Worm (Caenorhabditis elegans) whole organism, L4 larva: Measurements from ENCODE around the gene srv-3.

Experiments
- F26F4.8 ChIP-seq: fragments of 200-800 bp; sonication (Bioruptor generic); conservative IDR thresholded peaks from 2 replicates; pipeline ENCODE4 v1.3.6; 2022; ENCODE audit warnings: missing genetic modification characterization, missing compliant biosample characterization
- F49E8.2 ChIP-seq: sonication (generic microtip); optimal IDR thresholded peaks from 2 replicates; lab custom pipeline; 2016; ENCODE audit warnings: missing compliant biosample characterization, mild to moderate bottlenecking, missing genetic modification characterization, borderline replicate concordance
- R02D3.7 ChIP-seq: fragments of 150-350 bp; sonication (generic microtip); optimal IDR thresholded peaks from 3 replicates; lab custom pipeline; 2014; ENCODE audit warnings: missing biosample characterization, missing genetic modification characterization
- T20F7.1 ChIP-seq: fragments of 200-800 bp; sonication (Bioruptor generic); optimal IDR thresholded peaks from 2 replicates; lab custom pipeline; 2018; ENCODE audit warnings: mild to moderate bottlenecking, missing genetic modification characterization, missing compliant biosample characterization
- Y105C5A.15 ChIP-seq: fragments of 200-800 bp; sonication (Bioruptor generic); IDR thresholded peaks from 2 replicates; pipeline ENCODE4 v1.3.6; 2022; ENCODE audit warnings: missing genetic modification characterization, missing compliant biosample characterization
- aha-1 ChIP-seq: fragments of 150-350 bp; peaks from one replicate; lab custom pipeline; 2014; ENCODE audit warnings: missing biosample characterization, missing genetic modification characterization
- arid-1 ChIP-seq: fragments of 200-800 bp; sonication (Bioruptor generic); conservative IDR thresholded peaks from 2 replicates; pipeline ENCODE4 v1.3.6; 2022; ENCODE audit warnings: missing genetic modification reagents, missing genetic modification characterization, missing compliant biosample characterization
- ceh-32 ChIP-seq: sonication (generic microtip); optimal IDR thresholded peaks from 2 replicates; lab custom pipeline; 2016; ENCODE audit warnings: mild to moderate bottlenecking, missing genetic modification characterization, missing compliant biosample characterization; ENCODE audit not compliant: poor library complexity
- ctbp-1 ChIP-seq: fragments of 200-800 bp; sonication (Bioruptor generic); IDR thresholded peaks from 2 replicates; pipeline ENCODE4 v1.3.6; 2022; ENCODE audit warnings: missing genetic modification reagents, missing genetic modification characterization, missing compliant biosample characterization
- daf-16 ChIP-seq, 3 experiments: sonication (generic microtip); optimal IDR thresholded peaks; 2 replicates each; lab custom pipeline; 2016 to 2017; ENCODE audit warnings: missing genetic modification characterization in 3 of 3, missing genetic modification reagents in 3 of 3, mild to moderate bottlenecking in 2 of 3, missing compliant biosample characterization in 2 of 3, missing biosample characterization in 1 of 3, moderate library complexity in 1 of 3
- daf-19 ChIP-seq: fragments of 200-800 bp; sonication (Bioruptor generic); conservative IDR thresholded peaks from 2 replicates; pipeline ENCODE4 v1.3.6; 2022; ENCODE audit warnings: missing genetic modification characterization, missing compliant biosample characterization
- dmd-6 ChIP-seq: fragments of 200-800 bp; sonication (Bioruptor generic); IDR thresholded peaks from 2 replicates; pipeline ENCODE4 v1.3.6; 2022; ENCODE audit warnings: missing genetic modification reagents, missing genetic modification characterization, missing compliant biosample characterization
- dmd-9 ChIP-seq: fragments of 200-800 bp; sonication (Bioruptor generic); IDR thresholded peaks from 2 replicates; pipeline ENCODE4 v1.3.6; 2022; ENCODE audit warnings: missing genetic modification reagents, missing genetic modification characterization, missing compliant biosample characterization
- dpl-1 ChIP-seq: fragments of 150-350 bp; optimal IDR thresholded peaks from 2 replicates; lab custom pipeline; 2014; ENCODE audit warnings: missing biosample characterization, missing genetic modification reagents, missing genetic modification characterization
- dve-1 ChIP-seq: sonication (generic microtip); optimal IDR thresholded peaks from 2 replicates; lab custom pipeline; 2017; ENCODE audit warnings: antibody characterized with exemption, mild to moderate bottlenecking, missing genetic modification characterization, missing compliant biosample characterization; ENCODE audit not compliant: insufficient read depth
- egl-43 ChIP-seq: fragments of 200-800 bp; sonication (Bioruptor generic); IDR thresholded peaks from 2 replicates; pipeline ENCODE4 v1.3.6; 2022; ENCODE audit warnings: missing genetic modification reagents, missing genetic modification characterization, missing compliant biosample characterization
- fos-1 ChIP-seq: fragments of 150-350 bp; optimal IDR thresholded peaks from 2 replicates; lab custom pipeline; 2014; ENCODE audit warnings: missing biosample characterization, missing genetic modification characterization
- lim-7 ChIP-seq: fragments of 200-800 bp; sonication (Bioruptor generic); IDR thresholded peaks from 2 replicates; pipeline ENCODE4 v1.3.6; 2022; ENCODE audit warnings: missing genetic modification characterization, missing compliant biosample characterization
- lin-1 ChIP-seq: fragments of 200-800 bp; sonication (Bioruptor generic); IDR thresholded peaks from 2 replicates; pipeline ENCODE4 v1.3.6; 2022; ENCODE audit warnings: missing genetic modification reagents, missing genetic modification characterization, missing compliant biosample characterization
- lin-39 ChIP-seq: fragments of 150-350 bp; optimal IDR thresholded peaks from 2 replicates; lab custom pipeline; 2014; ENCODE audit warnings: missing biosample characterization, missing genetic modification reagents, missing genetic modification characterization
- lir-3 ChIP-seq: sonication (generic microtip); optimal IDR thresholded peaks from 2 replicates; lab custom pipeline; 2016; ENCODE audit warnings: mild to moderate bottlenecking, missing genetic modification characterization, missing compliant biosample characterization
- mdt-29 ChIP-seq: fragments of 200-800 bp; sonication (Bioruptor generic); IDR thresholded peaks from 2 replicates; pipeline ENCODE4 v1.3.6; 2022; ENCODE audit warnings: missing genetic modification reagents, missing genetic modification characterization, missing compliant biosample characterization
- mep-1 ChIP-seq: fragments of 150-350 bp; sonication (generic microtip); optimal IDR thresholded peaks from 3 replicates; lab custom pipeline; 2014; ENCODE audit warnings: missing biosample characterization, missing genetic modification characterization
- mxl-2 ChIP-seq: fragments of 200-800 bp; sonication (Bioruptor generic); conservative IDR thresholded peaks from 2 replicates; pipeline ENCODE4 v1.3.6; 2022; ENCODE audit warnings: missing genetic modification reagents, missing genetic modification characterization, missing compliant biosample characterization
- mxl-3 ChIP-seq: fragments of 200-800 bp; sonication (Bioruptor generic); optimal IDR thresholded peaks from 2 replicates; lab custom pipeline; 2018; ENCODE audit warnings: mild to moderate bottlenecking, missing genetic modification characterization, missing compliant biosample characterization
- nhr-10 ChIP-seq: fragments of 150-350 bp; optimal IDR thresholded peaks from 2 replicates; lab custom pipeline; 2014; ENCODE audit warnings: missing biosample characterization, missing genetic modification characterization
- nhr-11 ChIP-seq: fragments of 150-350 bp; optimal IDR thresholded peaks from 2 replicates; lab custom pipeline; 2014; ENCODE audit warnings: missing biosample characterization, missing genetic modification characterization
- nhr-111 ChIP-seq: fragments of 200-800 bp; sonication (Bioruptor generic); optimal IDR thresholded peaks from 2 replicates; lab custom pipeline; 2018; ENCODE audit warnings: mild to moderate bottlenecking, missing genetic modification characterization, missing compliant biosample characterization
- nhr-25 ChIP-seq: sonication (generic microtip); optimal IDR thresholded peaks from 2 replicates; lab custom pipeline; 2017; ENCODE audit warnings: missing genetic modification characterization, mild to moderate bottlenecking, missing compliant biosample characterization, antibody characterized with exemption, moderate library complexity, borderline replicate concordance; ENCODE audit not compliant: insufficient read depth
- nhr-41 ChIP-seq: fragments of 200-800 bp; sonication (Bioruptor generic); IDR thresholded peaks from 2 replicates; pipeline ENCODE4 v1.3.6; 2022; ENCODE audit warnings: missing genetic modification reagents, missing genetic modification characterization, missing compliant biosample characterization
- nhr-42 ChIP-seq: fragments of 200-800 bp; sonication (Bioruptor generic); IDR thresholded peaks from 2 replicates; pipeline ENCODE4 v1.3.6; 2022; ENCODE audit warnings: missing genetic modification characterization, missing compliant biosample characterization
- nhr-76 ChIP-seq: fragments of 150-350 bp; optimal IDR thresholded peaks from 2 replicates; lab custom pipeline; 2014; ENCODE audit warnings: missing biosample characterization, missing genetic modification characterization
- nhr-77 ChIP-seq: fragments of 150-350 bp; optimal IDR thresholded peaks from 2 replicates; lab custom pipeline; 2014; ENCODE audit warnings: missing biosample characterization, missing genetic modification characterization
- php-3 ChIP-seq: fragments of 200-800 bp; sonication (Bioruptor generic); IDR thresholded peaks from 2 replicates; pipeline ENCODE4 v1.3.6; 2022; ENCODE audit warnings: missing genetic modification reagents, missing genetic modification characterization, missing compliant biosample characterization
- set-16 ChIP-seq: fragments of 200-800 bp; sonication (Bioruptor generic); IDR thresholded peaks from 2 replicates; pipeline ENCODE4 v1.3.6; 2022; ENCODE audit warnings: missing genetic modification reagents, missing genetic modification characterization, missing compliant biosample characterization
- spr-1 ChIP-seq: sonication (generic microtip); optimal IDR thresholded peaks from 2 replicates; lab custom pipeline; 2016; ENCODE audit warnings: mild to moderate bottlenecking, missing genetic modification characterization, missing compliant biosample characterization
- unc-130 ChIP-seq: sonication (generic microtip); optimal IDR thresholded peaks from 2 replicates; lab custom pipeline; 2016; ENCODE audit warnings: missing genetic modification reagents, missing genetic modification characterization, missing compliant biosample characterization
- zfp-2 ChIP-seq: sonication (generic microtip); optimal IDR thresholded peaks from 2 replicates; lab custom pipeline; 2016; ENCODE audit warnings: mild to moderate bottlenecking, missing genetic modification characterization, missing compliant biosample characterization
- zip-11 ChIP-seq: fragments of 200-800 bp; sonication (Bioruptor generic); IDR thresholded peaks from 2 replicates; pipeline ENCODE4 v1.3.6; 2022; ENCODE audit warnings: missing genetic modification characterization, missing compliant biosample characterization
- zip-2 ChIP-seq: fragments of 150-350 bp; optimal IDR thresholded peaks from 2 replicates; lab custom pipeline; 2014; ENCODE audit warnings: missing biosample characterization, missing genetic modification characterization

Gene srv-3

DNA sequence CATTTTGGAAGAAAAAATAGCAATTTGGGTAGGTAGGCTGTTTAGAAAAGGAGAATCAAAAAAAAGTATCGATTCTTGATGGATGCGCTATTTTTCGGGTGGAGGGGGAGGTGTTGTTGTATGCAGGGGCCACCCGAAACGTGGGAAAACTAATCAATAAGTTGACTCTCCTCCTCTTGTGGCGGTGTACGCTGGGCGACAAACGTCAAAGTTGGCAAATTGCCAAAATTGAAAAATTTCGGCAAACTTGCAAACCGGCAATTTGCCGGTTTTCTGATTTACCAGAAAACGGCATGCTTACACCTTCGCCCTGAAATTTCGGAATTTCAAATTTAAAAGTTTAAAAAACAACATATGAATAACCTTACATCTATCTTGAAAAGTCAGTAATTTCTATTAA, 32.3 kb upstream of the srv-3 start, which contains the start of gene W04E12.2:
W04E12.2 (minus strand) TSS at position 101 of the 400 bp plus-strand sequence.
- TF ChIP-seq php-3 (GFP tag; lab: Robert Waterston, UW), result no peak
- no peak for TF ChIP-seq nhr-77 (tag; lab: Kevin White, UChicago)
- no peak for TF ChIP-seq F49E8.2 (tag; lab: Kevin White, UChicago)
- no peak for TF ChIP-seq R02D3.7 (tag; lab: Kevin White, UChicago)
- no peak for TF ChIP-seq nhr-111 (GFP tag; lab: Kevin White, UChicago)
- no peak for TF ChIP-seq T20F7.1 (GFP tag; lab: Kevin White, UChicago)
- TF ChIP-seq nhr-42 (GFP tag; lab: Robert Waterston, UW), result no peak
- no peak for TF ChIP-seq fos-1 (tag; lab: Kevin White, UChicago)
- TF ChIP-seq zip-2 (tag; lab: Kevin White, UChicago), result no peak
- TF ChIP-seq nhr-41, result no peak
- TF ChIP-seq lin-1 (GFP tag; lab: Robert Waterston, UW), result no peak
- no peak for TF ChIP-seq lir-3 (tag; lab: Kevin White, UChicago)
- TF ChIP-seq nhr-25, result no peak
- TF ChIP-seq ctbp-1, result no peak

DNA sequence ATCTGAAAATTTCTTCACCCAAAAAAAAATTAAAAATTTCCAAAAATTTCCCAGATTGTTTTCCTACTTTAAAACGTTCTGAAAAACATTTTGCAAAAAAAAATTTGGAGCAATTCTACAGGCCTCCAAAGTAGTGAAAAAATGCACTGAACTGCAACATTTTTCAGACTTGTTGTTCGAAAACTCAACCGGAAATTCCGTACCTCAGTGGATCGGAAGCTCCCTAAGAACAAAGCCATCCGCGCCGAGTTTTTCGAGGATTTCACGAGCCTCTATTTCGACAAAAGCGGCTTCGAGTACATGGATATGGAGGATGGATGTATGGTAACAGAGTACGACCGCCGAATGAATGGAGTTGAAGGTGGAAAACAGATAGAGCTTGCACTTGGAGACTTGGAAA, 29.4 kb upstream of the srv-3 start, which contains the start of gene fbxa-131:
fbxa-131 (plus strand) TSS at position 301 of the 400 bp plus-strand sequence.
- TF ChIP-seq dpl-1 (GFP tag; lab: Kevin White, UChicago) (no peak), daf-19 (GFP tag; lab: Robert Waterston, UW) (no peak), lir-3 (tag; lab: Kevin White, UChicago) (no peak), nhr-76 (no peak), lin-1 (GFP tag; lab: Robert Waterston, UW) (no peak), Y105C5A.15 (GFP tag; lab: Robert Waterston, UW) (no peak), mxl-3 (no peak), daf-16 (GFP tag; optimal IDR thresholded peaks at IDR 0.05; lab: Kevin White, UChicago) (no peak), daf-16 (tag; optimal IDR thresholded peaks at IDR 0.05; lab: Kevin White, UChicago) (no peak), unc-130 (GFP tag; lab: Kevin White, UChicago) (no peak), ceh-32 (no peak), nhr-77 (tag; lab: Kevin White, UChicago) (no peak), zfp-2 (tag; lab: Kevin White, UChicago) (no peak), nhr-41 (no peak)
- TF ChIP-seq, all 104 proteins: peak for 0

DNA sequence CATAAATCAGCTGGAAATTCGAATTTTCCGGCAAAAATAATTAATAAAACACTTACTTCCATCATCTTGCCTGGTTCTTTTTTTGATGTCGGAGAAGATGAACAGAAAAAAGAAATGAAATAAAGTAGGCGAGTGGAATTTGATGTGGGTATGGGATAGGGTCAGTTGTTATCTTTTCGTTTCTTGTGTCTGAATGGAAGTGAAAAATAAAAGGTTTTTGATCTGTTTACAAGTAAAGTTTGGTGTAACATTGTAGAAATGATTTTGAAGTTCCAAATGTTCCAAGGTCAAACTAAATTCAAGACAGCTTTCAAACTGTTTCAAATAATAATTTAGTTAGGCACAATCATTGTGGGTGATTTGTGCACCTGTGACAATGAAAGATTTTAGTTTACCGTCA, 28.7 kb upstream of the srv-3 start, which contains the start of gene W04E12.7:
W04E12.7 (minus strand) TSS at position 101 of the 400 bp plus-strand sequence.
- TF ChIP-seq dmd-9 (GFP tag; lab: Robert Waterston, UW) (no peak), aha-1 (tag; lab: Kevin White, UChicago) (peak; percentile 1)

DNA sequence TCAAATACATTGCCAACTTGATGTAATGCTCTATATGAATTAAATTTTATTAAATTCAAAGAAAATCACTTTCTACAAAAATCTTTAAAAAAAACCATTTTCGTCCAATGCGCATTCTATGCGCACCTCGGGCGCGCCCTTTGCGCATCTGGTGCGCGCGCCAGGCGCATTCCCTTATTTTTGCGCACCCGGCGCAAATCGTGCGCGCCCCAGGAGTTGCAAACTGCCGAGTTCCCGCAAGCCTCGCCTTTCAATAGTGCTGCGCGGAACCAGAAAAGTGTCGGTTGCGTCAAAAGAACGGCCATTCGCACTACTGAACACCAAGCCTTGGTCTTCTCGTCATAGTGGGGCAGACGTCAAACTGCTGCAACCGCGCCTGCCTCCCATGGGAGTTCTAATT, 25.0 kb upstream of the srv-3 start:
- TF ChIP-seq egl-43, result 0 out of 2 replicates have a peak, but pooled peaks have one; percentile 32
- TF ChIP-seq F26F4.8 (GFP tag; lab: Robert Waterston, UW), result 0 out of 2 replicates have a peak, but pooled peaks have one; percentile 7
- peak; percentile 86 for TF ChIP-seq set-16 (GFP tag; lab: Robert Waterston, UW)
- TF ChIP-seq dpl-1 (GFP tag; lab: Kevin White, UChicago), result no peak

DNA sequence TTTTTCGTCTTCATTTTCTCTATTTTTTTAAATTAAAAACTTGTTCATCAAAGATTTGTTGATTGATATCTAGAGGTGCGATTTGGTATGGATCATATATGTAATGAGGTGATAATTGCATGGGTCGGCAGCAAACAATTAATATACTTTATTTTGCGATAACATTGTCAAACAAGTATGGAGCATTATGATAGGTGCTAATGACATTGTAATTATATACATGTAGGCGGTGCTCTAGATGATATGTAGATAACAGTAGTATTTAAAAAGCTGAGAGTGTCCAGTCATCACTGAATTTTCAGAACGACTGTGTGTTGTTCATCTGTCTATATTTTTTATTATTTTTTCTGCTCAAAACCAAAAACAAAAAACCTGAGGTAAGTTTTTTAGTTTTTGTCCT, 21.5 kb upstream of the srv-3 start, which contains the start of gene Y116F11A.1:
Y116F11A.1 (plus strand) TSS at position 301 of the 400 bp plus-strand sequence.
- TF ChIP-seq dve-1 (tag; lab: Kevin White, UChicago), result no peak
- no peak for TF ChIP-seq mxl-2 (GFP tag; lab: Robert Waterston, UW)
- TF ChIP-seq lin-39, result no peak
- no peak for TF ChIP-seq lim-7
- TF ChIP-seq nhr-10 (tag; lab: Kevin White, UChicago), result no peak
- TF ChIP-seq mep-1 (tag; lab: Kevin White, UChicago), result no peak
- no peak for TF ChIP-seq zip-2 (tag; lab: Kevin White, UChicago)
- TF ChIP-seq egl-43, result no peak
- no peak for TF ChIP-seq arid-1 (GFP tag; lab: Robert Waterston, UW)
- TF ChIP-seq set-16 (GFP tag; lab: Robert Waterston, UW), result no peak
- TF ChIP-seq nhr-11 (tag; lab: Kevin White, UChicago), result no peak
- no peak for TF ChIP-seq zfp-2 (tag; lab: Kevin White, UChicago)
- TF ChIP-seq zip-11 (GFP tag; lab: Robert Waterston, UW), result no peak
- no peak for TF ChIP-seq dmd-6 (GFP tag; lab: Robert Waterston, UW)
- TF ChIP-seq mdt-29 (GFP tag; lab: Robert Waterston, UW), result no peak
- no peak for TF ChIP-seq spr-1 (tag; lab: Kevin White, UChicago)
